Fruit fly (Drosophila melanogaster) S2 (cell line): ENCODE data around the gene kibra.

Source experiments
- CG8478 ChIP-seq: fragments of >200 bp; optimal IDR thresholded peaks from 2 replicates; lab custom pipeline; 2018
- CTCF ChIP-seq, 2 experiments: fragments of >200 bp; optimal IDR thresholded peaks; 2 replicates each; lab custom pipeline; 2018

DNA sequence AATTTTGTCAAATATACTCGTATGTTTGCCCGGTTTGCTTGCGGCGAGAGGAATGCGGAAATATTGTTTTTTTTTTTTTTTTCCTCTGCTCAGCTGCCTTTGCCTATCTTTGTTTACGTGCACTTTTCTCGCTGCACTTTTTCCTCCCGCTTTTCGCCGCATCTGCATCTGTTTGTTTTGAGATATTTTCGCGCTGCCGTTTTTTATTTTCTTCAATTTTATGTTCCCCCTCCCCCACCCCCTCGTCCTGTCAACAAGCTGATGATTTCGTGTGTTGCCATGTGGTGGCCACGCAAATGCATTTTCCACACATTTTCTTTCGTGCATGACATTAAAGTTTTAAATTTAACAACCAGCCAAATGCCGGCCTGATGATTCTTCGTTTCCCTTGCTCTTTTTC, 32.0 kb upstream of the kibra start:
- TF ChIP-seq CG8478 (lab: Kevin White, UChicago) = no peak
- no peak for TF ChIP-seq CTCF (optimal IDR thresholded peaks at IDR 0.05; lab: Kevin White, UChicago)
